Worm (Caenorhabditis elegans) whole organism, L4 larva: Measurements from ENCODE around the gene srh-115.
A peak's percentile ranks its signal among the peaks of the same experiment; 100 is the strongest.

Experiments
- F37D6.2 ChIP-seq: sonication (generic microtip); optimal IDR thresholded peaks from 2 replicates; lab custom pipeline; 2016; ENCODE audit warnings: mild to moderate bottlenecking, missing genetic modification characterization, missing compliant biosample characterization
- F44E2.7 ChIP-seq: fragments of 200-800 bp; sonication (Bioruptor generic); IDR thresholded peaks from 2 replicates; pipeline ENCODE4 v2.1.2; 2022; ENCODE audit warnings: missing genetic modification characterization, missing compliant biosample characterization
- T26A8.4 ChIP-seq: fragments of 200-800 bp; sonication (Bioruptor generic); IDR thresholded peaks from 2 replicates; pipeline ENCODE4 v1.3.6; 2022; ENCODE audit warnings: missing genetic modification characterization, missing compliant biosample characterization
- ZK546.5 ChIP-seq, 2 experiments: sonication (generic microtip); optimal IDR thresholded peaks; 2 replicates each; lab custom pipeline; 2017; ENCODE audit warnings: missing biosample characterization in 2 of 2, missing genetic modification characterization in 2 of 2
- arid-1 ChIP-seq: fragments of 200-800 bp; sonication (Bioruptor generic); conservative IDR thresholded peaks from 2 replicates; pipeline ENCODE4 v1.3.6; 2022; ENCODE audit warnings: missing genetic modification reagents, missing genetic modification characterization, missing compliant biosample characterization
- ceh-28 ChIP-seq: fragments of 150-350 bp; optimal IDR thresholded peaks from 2 replicates; lab custom pipeline; 2014; ENCODE audit warnings: missing biosample characterization, missing genetic modification reagents, missing genetic modification characterization
- ceh-44 ChIP-seq: fragments of 200-800 bp; sonication (Bioruptor generic); IDR thresholded peaks from 2 replicates; pipeline ENCODE4 v1.3.6; 2022; ENCODE audit warnings: missing genetic modification reagents, missing genetic modification characterization, missing compliant biosample characterization
- ceh-62 ChIP-seq: sonication (generic microtip); optimal IDR thresholded peaks from 2 replicates; lab custom pipeline; 2017; ENCODE audit warnings: missing biosample characterization, missing genetic modification characterization
- ceh-82 ChIP-seq: sonication (generic microtip); optimal IDR thresholded peaks from 2 replicates; lab custom pipeline; 2017; ENCODE audit warnings: missing biosample characterization, missing genetic modification characterization
- cey-2 ChIP-seq: sonication (generic microtip); optimal IDR thresholded peaks from 3 replicates; lab custom pipeline; 2017; ENCODE audit warnings: missing genetic modification characterization, mild to moderate bottlenecking, missing compliant biosample characterization, antibody characterized with exemption, borderline replicate concordance; ENCODE audit not compliant: insufficient read depth
- ctbp-1 ChIP-seq: fragments of 200-800 bp; sonication (Bioruptor generic); IDR thresholded peaks from 2 replicates; pipeline ENCODE4 v1.3.6; 2022; ENCODE audit warnings: missing genetic modification reagents, missing genetic modification characterization, missing compliant biosample characterization
- daf-12 ChIP-seq: fragments of 150-350 bp; optimal IDR thresholded peaks from 2 replicates; lab custom pipeline; 2014; ENCODE audit warnings: missing biosample characterization, missing genetic modification reagents, missing genetic modification characterization
- dpl-1 ChIP-seq: fragments of 150-350 bp; optimal IDR thresholded peaks from 2 replicates; lab custom pipeline; 2014; ENCODE audit warnings: missing biosample characterization, missing genetic modification reagents, missing genetic modification characterization
- fkh-10 ChIP-seq: fragments of 150-350 bp; optimal IDR thresholded peaks from 2 replicates; lab custom pipeline; 2014; ENCODE audit warnings: missing biosample characterization, missing genetic modification reagents, missing genetic modification characterization
- fos-1 ChIP-seq: fragments of 150-350 bp; optimal IDR thresholded peaks from 2 replicates; lab custom pipeline; 2014; ENCODE audit warnings: missing biosample characterization, missing genetic modification characterization
- gei-8 ChIP-seq: fragments of 200-800 bp; sonication (Bioruptor generic); optimal IDR thresholded peaks from 2 replicates; lab custom pipeline; 2018; ENCODE audit warnings: mild to moderate bottlenecking, missing genetic modification characterization, missing compliant biosample characterization
- hif-1 ChIP-seq, 2 experiments: sonication (generic microtip); optimal IDR thresholded peaks; 2 replicates each; lab custom pipeline; 2016 to 2017; ENCODE audit warnings: missing compliant biosample characterization in 2 of 2, missing genetic modification characterization in 2 of 2, missing genetic modification reagents in 2 of 2, missing genotype in 2 of 2, mild to moderate bottlenecking in 1 of 2
- lin-13 ChIP-seq: fragments of 150-350 bp; optimal IDR thresholded peaks from 2 replicates; lab custom pipeline; 2014; ENCODE audit warnings: missing biosample characterization, missing genetic modification reagents, missing genetic modification characterization
- lir-3 ChIP-seq: sonication (generic microtip); optimal IDR thresholded peaks from 2 replicates; lab custom pipeline; 2016; ENCODE audit warnings: mild to moderate bottlenecking, missing genetic modification characterization, missing compliant biosample characterization
- lsy-2 ChIP-seq, 2 experiments: fragments of 150-350 bp in 1 of 2; sonication (generic microtip) in 1 of 2; optimal IDR thresholded peaks; 2 replicates each; lab custom pipeline; 2014 to 2017; ENCODE audit warnings: missing biosample characterization in 2 of 2, missing genetic modification characterization in 2 of 2
- madf-9 ChIP-seq: fragments of 200-800 bp; sonication (Bioruptor generic); conservative IDR thresholded peaks from 2 replicates; pipeline ENCODE4 v1.3.6; 2022; ENCODE audit warnings: missing genetic modification reagents, missing genetic modification characterization, missing compliant biosample characterization
- mes-2 ChIP-seq: sonication (generic microtip); optimal IDR thresholded peaks from 2 replicates; lab custom pipeline; 2016; ENCODE audit warnings: missing genotype, mild to moderate bottlenecking, missing genetic modification characterization, missing compliant biosample characterization; ENCODE audit not compliant: poor library complexity, severe bottlenecking
- mxl-2 ChIP-seq: fragments of 200-800 bp; sonication (Bioruptor generic); conservative IDR thresholded peaks from 2 replicates; pipeline ENCODE4 v1.3.6; 2022; ENCODE audit warnings: missing genetic modification reagents, missing genetic modification characterization, missing compliant biosample characterization
- mxl-3 ChIP-seq: fragments of 200-800 bp; sonication (Bioruptor generic); optimal IDR thresholded peaks from 2 replicates; lab custom pipeline; 2018; ENCODE audit warnings: mild to moderate bottlenecking, missing genetic modification characterization, missing compliant biosample characterization
- nhr-102 ChIP-seq: sonication (generic microtip); optimal IDR thresholded peaks from 2 replicates; lab custom pipeline; 2016; ENCODE audit warnings: mild to moderate bottlenecking, missing genetic modification characterization, moderate library complexity, missing compliant biosample characterization
- nhr-25 ChIP-seq: sonication (generic microtip); optimal IDR thresholded peaks from 2 replicates; lab custom pipeline; 2017; ENCODE audit warnings: missing genetic modification characterization, mild to moderate bottlenecking, missing compliant biosample characterization, antibody characterized with exemption, moderate library complexity, borderline replicate concordance; ENCODE audit not compliant: insufficient read depth
- nhr-28 ChIP-seq: fragments of 150-350 bp; optimal IDR thresholded peaks from 2 replicates; lab custom pipeline; 2014; ENCODE audit warnings: missing biosample characterization, missing genetic modification characterization
- nhr-41 ChIP-seq: fragments of 200-800 bp; sonication (Bioruptor generic); IDR thresholded peaks from 2 replicates; pipeline ENCODE4 v1.3.6; 2022; ENCODE audit warnings: missing genetic modification reagents, missing genetic modification characterization, missing compliant biosample characterization
- nhr-77 ChIP-seq: fragments of 150-350 bp; optimal IDR thresholded peaks from 2 replicates; lab custom pipeline; 2014; ENCODE audit warnings: missing biosample characterization, missing genetic modification characterization
- pha-4 ChIP-seq, 2 experiments: fragments of 150-350 bp in 1 of 2; fragments of 200-800 bp in 1 of 2; sonication (Bioruptor generic) in 1 of 2; IDR thresholded peaks in 1 of 2; optimal IDR thresholded peaks in 1 of 2; 2 replicates each; pipeline versions ENCODE4 v1.3.6 to Lab custom; 2014 to 2022; ENCODE audit warnings: missing genetic modification characterization in 2 of 2, missing genetic modification reagents in 2 of 2, missing biosample characterization in 1 of 2, missing compliant biosample characterization in 1 of 2
- pqm-1 ChIP-seq: sonication (generic microtip); optimal IDR thresholded peaks from 2 replicates; lab custom pipeline; 2017; ENCODE audit warnings: missing biosample characterization, missing genetic modification characterization
- sdz-12 ChIP-seq: fragments of 200-800 bp; sonication (Bioruptor generic); optimal IDR thresholded peaks from 2 replicates; lab custom pipeline; 2018; ENCODE audit warnings: mild to moderate bottlenecking, missing genetic modification characterization, missing compliant biosample characterization
- spr-1 ChIP-seq: sonication (generic microtip); optimal IDR thresholded peaks from 2 replicates; lab custom pipeline; 2016; ENCODE audit warnings: mild to moderate bottlenecking, missing genetic modification characterization, missing compliant biosample characterization
- tra-1 ChIP-seq: fragments of 200-800 bp; sonication (Bioruptor generic); IDR thresholded peaks from 2 replicates; pipeline ENCODE4 v1.3.6; 2022; ENCODE audit warnings: missing genetic modification reagents, missing genetic modification characterization, missing compliant biosample characterization
- unc-62 ChIP-seq, 3 experiments: fragments of 150-350 bp in 1 of 3; sonication (generic microtip); optimal IDR thresholded peaks in 2 of 3; peaks in 1 of 3; 1 replicate in 1 of 3; 2 replicates in 2 of 3; lab custom pipeline; 2014 to 2017; ENCODE audit warnings: missing biosample characterization in 3 of 3, missing genetic modification characterization in 3 of 3, missing genetic modification reagents in 3 of 3, missing genotype in 1 of 3
- vab-7 ChIP-seq: fragments of 200-800 bp; sonication (Bioruptor generic); IDR thresholded peaks from 2 replicates; pipeline ENCODE4 v1.3.6; 2022; ENCODE audit warnings: missing genetic modification reagents, missing genetic modification characterization, missing compliant biosample characterization
- zfp-2 ChIP-seq: sonication (generic microtip); optimal IDR thresholded peaks from 2 replicates; lab custom pipeline; 2016; ENCODE audit warnings: mild to moderate bottlenecking, missing genetic modification characterization, missing compliant biosample characterization
- zip-11 ChIP-seq: fragments of 200-800 bp; sonication (Bioruptor generic); IDR thresholded peaks from 2 replicates; pipeline ENCODE4 v1.3.6; 2022; ENCODE audit warnings: missing genetic modification characterization, missing compliant biosample characterization
- zip-2 ChIP-seq: fragments of 150-350 bp; optimal IDR thresholded peaks from 2 replicates; lab custom pipeline; 2014; ENCODE audit warnings: missing biosample characterization, missing genetic modification characterization

The srh-115 gene

ce11 chrV:17240579-17241277 is 14.8 kb upstream of the srh-115 start (continued):
- no peak for TF ChIP-seq lir-3 (tag; lab: Kevin White, UChicago)
- peak; percentile 77 for TF ChIP-seq pqm-1
- no peak for TF ChIP-seq pha-4 (GFP tag; IDR thresholded peaks at IDR 0.05; lab: Robert Waterston, UW)
- TF ChIP-seq pha-4 (tag; optimal IDR thresholded peaks at IDR 0.05; lab: Kevin White, UChicago) = no peak
- TF ChIP-seq fkh-10 (GFP tag; lab: Kevin White, UChicago) = no peak
- TF ChIP-seq nhr-28 (tag; lab: Kevin White, UChicago) = peak; percentile 21
- no peak for TF ChIP-seq lsy-2 (tag; optimal IDR thresholded peaks at IDR 0.05; lab: Kevin White, UChicago)
- no peak for TF ChIP-seq nhr-25 (tag; lab: Kevin White, UChicago)
- no peak for TF ChIP-seq sdz-12 (GFP tag; lab: Kevin White, UChicago)
- TF ChIP-seq vab-7 = 0 out of 2 replicates have a peak, but pooled peaks have one; percentile 16
- no peak for TF ChIP-seq nhr-41 (GFP tag; lab: Robert Waterston, UW)
- no peak for TF ChIP-seq ceh-44 (GFP tag; lab: Robert Waterston, UW)
- TF ChIP-seq zfp-2 (tag; lab: Kevin White, UChicago) = no peak
- TF ChIP-seq mes-2 (tag; lab: Kevin White, UChicago) = no peak
- TF ChIP-seq lin-13 = no peak
- no peak for TF ChIP-seq madf-9 (GFP tag; lab: Robert Waterston, UW)
- TF ChIP-seq T26A8.4 (GFP tag; lab: Robert Waterston, UW) = no peak
- TF ChIP-seq unc-62 (GFP tag; optimal IDR thresholded peaks at IDR 0.05 in 1 of 2; lab: Kevin White, UChicago) = peak in 1 of 2 experiments; percentile 5
- no peak for TF ChIP-seq unc-62 (tag; optimal IDR thresholded peaks at IDR 0.05; lab: Kevin White, UChicago)
- no peak for TF ChIP-seq ceh-82 (tag; lab: Kevin White, UChicago)
- TF ChIP-seq ctbp-1 (GFP tag; lab: Robert Waterston, UW) = no peak
- TF ChIP-seq nhr-102 (tag; lab: Kevin White, UChicago) = no peak
- TF ChIP-seq cey-2 = no peak
- TF ChIP-seq daf-12 (tag; lab: Kevin White, UChicago) = no peak
- TF ChIP-seq F37D6.2 (tag; lab: Kevin White, UChicago) = no peak
- no peak for TF ChIP-seq F44E2.7 (GFP tag; lab: Robert Waterston, UW)
- no peak for TF ChIP-seq fos-1 (tag; lab: Kevin White, UChicago)
- no peak for TF ChIP-seq zip-2 (tag; lab: Kevin White, UChicago)
- TF ChIP-seq dpl-1 (GFP tag; lab: Kevin White, UChicago) = no peak
- no peak for TF ChIP-seq mxl-2 (GFP tag; lab: Robert Waterston, UW)
- no peak for TF ChIP-seq hif-1 (tag; optimal IDR thresholded peaks at IDR 0.05; lab: Kevin White, UChicago)
- TF ChIP-seq gei-8 = no peak
- TF ChIP-seq zip-11 (GFP tag; lab: Robert Waterston, UW) = no peak
- TF ChIP-seq ceh-62 = no peak
- no peak for TF ChIP-seq spr-1 (tag; lab: Kevin White, UChicago)
- TF ChIP-seq tra-1 = no peak
- no peak for TF ChIP-seq ceh-28 (tag; lab: Kevin White, UChicago)
- TF ChIP-seq mxl-3 = no peak
- no peak for TF ChIP-seq ZK546.5 (tag; optimal IDR thresholded peaks at IDR 0.05; lab: Kevin White, UChicago)
- no peak for TF ChIP-seq nhr-77 (tag; lab: Kevin White, UChicago)
- no peak for TF ChIP-seq arid-1 (GFP tag; lab: Robert Waterston, UW)
